Worm (Caenorhabditis elegans): ENCODE measurements around the gene F22B7.9.

F22B7.9 gene

DNA sequence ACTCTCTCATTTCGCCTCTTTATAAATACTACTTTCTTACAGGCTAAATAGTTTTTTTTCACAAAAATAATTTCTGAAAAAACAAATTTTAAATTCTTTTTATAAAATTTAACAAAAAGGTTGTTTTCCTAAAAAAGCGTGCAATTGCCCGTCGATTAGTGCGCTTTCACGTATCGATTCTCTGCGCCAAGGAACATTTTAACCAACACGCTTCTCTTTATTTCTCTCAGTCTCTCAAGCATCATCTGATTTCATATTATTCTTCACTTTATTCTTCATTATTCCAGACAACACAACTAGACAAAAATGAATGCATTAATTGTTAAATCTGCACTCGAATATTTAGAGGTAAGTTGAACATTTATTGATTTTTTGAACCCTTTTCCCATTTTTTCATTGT, 35.9 kb upstream of the F22B7.9 start, which contains the start of gene B0303.4:
Gene B0303.4 (plus strand): TSS at position 196 of the 400 bp plus-strand sequence.
- TF ChIP-seq ceh-83 (GFP tag; optimal IDR thresholded peaks at IDR 0.05) (no peak), cnd-1 (tag; optimal IDR thresholded peaks at IDR 0.05) (no peak), ces-1 (GFP tag; optimal IDR thresholded peaks at IDR 0.05) (peak; percentile 72), mep-1 (tag; optimal IDR thresholded peaks at IDR 0.05) (peak; percentile 59), mls-2 (tag; optimal IDR thresholded peaks at IDR 0.05) (no peak), pha-4 (tag; optimal IDR thresholded peaks at IDR 0.05) (no peak), lsy-2 (tag; optimal IDR thresholded peaks at IDR 0.05) (peak; percentile 54)

DNA sequence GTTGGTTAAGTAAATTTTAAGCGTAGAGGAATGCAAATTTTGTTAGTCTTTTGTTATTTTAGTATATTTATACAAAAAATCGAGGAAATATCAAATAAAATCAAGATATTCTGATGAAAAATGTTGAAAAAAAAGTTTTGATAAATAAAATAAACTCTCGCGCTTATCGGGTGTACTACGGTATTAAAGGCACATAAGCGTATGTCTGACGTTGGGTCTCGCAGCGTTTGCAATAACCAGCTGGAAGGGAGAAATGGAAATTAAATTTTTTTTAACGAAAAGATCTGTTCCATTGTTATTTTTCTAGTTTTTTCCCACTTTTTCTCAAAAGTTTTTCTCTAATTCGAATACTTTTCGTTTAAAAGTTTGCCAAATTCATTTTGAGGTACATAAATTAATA, 35.4 kb upstream of the F22B7.9 start:
- TF ChIP-seq lin-13 (tag; optimal IDR thresholded peaks at IDR 0.05) (no peak), unc-62 (GFP tag; optimal IDR thresholded peaks at IDR 0.05) (no peak), pha-4 (tag; optimal IDR thresholded peaks at IDR 0.05) (no peak), unc-120 (tag; optimal IDR thresholded peaks at IDR 0.05; ENCODE audit: poor library complexity, severe bottlenecking) (no peak), drap-1 (GFP tag; optimal IDR thresholded peaks at IDR 0.05) (no peak), hlh-1 (tag; optimal IDR thresholded peaks at IDR 0.05) (no peak), blmp-1 (tag; optimal IDR thresholded peaks at IDR 0.05) (no peak), nhr-2 (tag; optimal IDR thresholded peaks at IDR 0.05) (no peak), M03D4.4 (tag; optimal IDR thresholded peaks at IDR 0.05) (no peak), elt-3 (tag; optimal IDR thresholded peaks at IDR 0.05) (no peak), mls-2 (tag; optimal IDR thresholded peaks at IDR 0.05) (no peak), nhr-28 (tag; optimal IDR thresholded peaks at IDR 0.05) (no peak), bed-3 (GFP tag; optimal IDR thresholded peaks at IDR 0.05) (no peak), zip-8 (tag; optimal IDR thresholded peaks at IDR 0.05) (no peak), unc-39 (tag; optimal IDR thresholded peaks at IDR 0.05) (no peak), ztf-11 (tag; optimal IDR thresholded peaks at IDR 0.05) (no peak), sem-2 (GFP tag; optimal IDR thresholded peaks at IDR 0.05) (no peak)

DNA sequence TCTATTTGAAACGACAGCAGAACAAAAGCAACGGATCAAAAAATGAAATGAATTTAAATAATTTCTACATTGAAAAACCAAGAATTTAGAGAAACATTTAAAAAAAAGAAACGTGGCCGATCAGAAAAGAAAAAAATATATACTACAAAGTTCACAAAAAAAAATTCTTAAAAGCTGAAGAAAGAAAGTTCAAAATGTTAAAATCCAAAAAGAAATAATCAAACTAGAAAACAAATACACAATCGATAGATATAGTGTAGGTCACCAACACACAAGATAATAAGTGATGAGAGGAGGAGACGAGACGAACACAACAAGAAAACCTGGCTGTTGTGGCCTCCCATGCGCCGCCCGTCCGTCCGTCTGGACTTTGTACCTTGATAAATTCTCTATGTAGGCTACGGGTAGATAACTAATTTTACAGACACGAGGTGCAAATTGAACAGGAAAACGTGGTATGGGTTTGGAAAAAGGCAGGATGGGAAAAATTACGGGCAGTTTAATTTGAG, 34.8 kb upstream of the F22B7.9 start, which contains the start of gene hadb-1:
Gene hadb-1 (minus strand): TSS at position 51 of the 509 bp plus-strand sequence.
- TF ChIP-seq drap-1 (GFP tag; optimal IDR thresholded peaks at IDR 0.05) = no peak
- TF ChIP-seq tbx-8 (GFP tag; optimal IDR thresholded peaks at IDR 0.05) = no peak
- no peak for TF ChIP-seq lin-32 (GFP tag; optimal IDR thresholded peaks at IDR 0.05)
- no peak for TF ChIP-seq sptf-1 (tag; optimal IDR thresholded peaks at IDR 0.05)
- TF ChIP-seq lsy-2 (tag; optimal IDR thresholded peaks at IDR 0.05) = no peak
- no peak for TF ChIP-seq ceh-83 (GFP tag; optimal IDR thresholded peaks at IDR 0.05)

DNA sequence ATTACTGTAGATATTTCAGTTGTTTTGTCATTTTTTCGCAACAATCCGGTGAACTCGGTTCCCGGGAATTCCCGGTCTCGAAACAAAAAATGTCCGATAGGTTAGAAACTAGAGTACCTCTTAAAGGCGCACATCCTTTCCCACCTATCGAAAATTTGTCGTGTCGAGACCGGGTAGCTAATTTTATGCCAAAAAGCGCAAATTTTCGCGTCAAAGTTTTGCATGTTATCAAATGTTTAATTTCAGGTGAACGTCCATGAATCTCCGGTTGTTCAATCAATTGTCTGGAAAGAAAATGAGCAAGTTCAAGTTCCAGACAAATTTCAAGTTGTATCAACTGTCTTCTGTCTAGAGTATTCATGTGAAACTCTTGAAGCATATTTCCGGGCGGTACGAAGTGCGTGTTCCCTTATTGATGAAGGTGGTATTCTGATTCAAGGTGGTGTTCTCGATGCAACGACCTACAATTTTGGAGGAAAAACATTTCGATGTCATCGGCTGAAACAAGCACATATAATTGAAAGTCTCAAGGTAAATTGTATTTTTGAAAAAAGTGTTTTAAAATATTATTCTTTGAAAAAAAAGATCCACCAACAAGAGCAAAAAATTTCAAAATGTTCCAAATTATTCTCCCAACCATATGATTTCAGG, 32.0 kb upstream of the F22B7.9 start:
- TF ChIP-seq unc-120 (tag; optimal IDR thresholded peaks at IDR 0.05; ENCODE audit: poor library complexity, severe bottlenecking) = no peak
- no peak for TF ChIP-seq lin-13 (tag; optimal IDR thresholded peaks at IDR 0.05)
- no peak for TF ChIP-seq bed-3 (GFP tag; optimal IDR thresholded peaks at IDR 0.05)
- no peak for TF ChIP-seq nhr-2 (tag; optimal IDR thresholded peaks at IDR 0.05)
- no peak for TF ChIP-seq nhr-237 (tag; optimal IDR thresholded peaks at IDR 0.05)
- TF ChIP-seq sptf-1 (tag; optimal IDR thresholded peaks at IDR 0.05) = no peak
- no peak for TF ChIP-seq unc-62 (GFP tag; optimal IDR thresholded peaks at IDR 0.05)
- TF ChIP-seq blmp-1 (tag; optimal IDR thresholded peaks at IDR 0.05) = no peak
- TF ChIP-seq unc-39 (tag; optimal IDR thresholded peaks at IDR 0.05) = no peak
- TF ChIP-seq M03D4.4 (tag; optimal IDR thresholded peaks at IDR 0.05) = no peak
- no peak for TF ChIP-seq ceh-83 (GFP tag; optimal IDR thresholded peaks at IDR 0.05)
- no peak for TF ChIP-seq elt-1 (tag; optimal IDR thresholded peaks at IDR 0.05; ENCODE audit: borderline replicate concordance, insufficient read depth)
- TF ChIP-seq tbx-8 (GFP tag; optimal IDR thresholded peaks at IDR 0.05) = no peak
- no peak for TF ChIP-seq nhr-12 (tag; optimal IDR thresholded peaks at IDR 0.05)
- TF ChIP-seq lin-32 (GFP tag; optimal IDR thresholded peaks at IDR 0.05) = no peak
- no peak for TF ChIP-seq lsy-2 (tag; optimal IDR thresholded peaks at IDR 0.05)
- TF ChIP-seq drap-1 (GFP tag; optimal IDR thresholded peaks at IDR 0.05) = no peak
- no peak for TF ChIP-seq ces-1 (GFP tag; optimal IDR thresholded peaks at IDR 0.05)
- no peak for TF ChIP-seq pha-4 (tag; optimal IDR thresholded peaks at IDR 0.05)

DNA sequence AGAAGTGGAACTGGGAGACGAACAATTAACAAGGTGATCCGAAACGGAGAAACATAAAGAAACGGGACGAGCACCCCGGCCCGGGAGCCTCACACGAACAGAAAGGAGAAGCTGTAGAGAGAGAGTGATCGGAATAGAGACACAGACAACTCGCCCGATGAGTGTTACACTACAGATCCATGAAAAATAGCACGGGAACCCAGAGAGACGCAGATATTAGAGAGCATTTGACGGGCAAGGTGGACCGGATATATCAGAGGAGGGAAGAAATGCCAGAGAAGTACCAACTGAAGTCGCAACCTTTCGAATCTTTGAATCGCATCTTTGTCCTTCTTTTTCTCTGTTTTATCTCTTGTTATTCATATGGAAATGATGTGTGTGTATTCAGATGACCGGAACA, 30.7 kb upstream of the F22B7.9 start, which contains the start of gene anmt-1:
Gene anmt-1 (plus strand): TSS at position 388 of the 400 bp plus-strand sequence.
- TF ChIP-seq ham-2 (GFP tag; optimal IDR thresholded peaks at IDR 0.05) (no peak), nhr-76 (tag; optimal IDR thresholded peaks at IDR 0.05) (no peak), elt-3 (tag; optimal IDR thresholded peaks at IDR 0.05) (no peak), sem-2 (GFP tag; optimal IDR thresholded peaks at IDR 0.05) (no peak), unc-62 (GFP tag; optimal IDR thresholded peaks at IDR 0.05) (peak; percentile 42), mep-1 (tag; optimal IDR thresholded peaks at IDR 0.05) (no peak), drap-1 (GFP tag; optimal IDR thresholded peaks at IDR 0.05) (no peak), hlh-1 (tag; optimal IDR thresholded peaks at IDR 0.05) (peak; percentile 61), M03D4.4 (tag; optimal IDR thresholded peaks at IDR 0.05) (no peak), flh-1 (GFP tag; optimal IDR thresholded peaks at IDR 0.05) (no peak), nhr-237 (tag; optimal IDR thresholded peaks at IDR 0.05) (no peak), unc-120 (tag; optimal IDR thresholded peaks at IDR 0.05; ENCODE audit: poor library complexity, severe bottlenecking) (peak; percentile 52)

Measured in whole organism, mixed stage, embryonic.